Worm (Caenorhabditis elegans) whole organism, L3 larva: ENCODE results near the gene F33H1.4.
A peak's percentile ranks its signal among the peaks of the same experiment; 100 is the strongest.

Experiments used
- R02D3.7 ChIP-seq: fragments of 150-350 bp; optimal IDR thresholded peaks from 2 replicates; lab custom pipeline; 2014; ENCODE audit warnings: missing biosample characterization, missing genetic modification characterization
- aly-2 ChIP-seq: fragments of 150-350 bp; optimal IDR thresholded peaks from 2 replicates; lab custom pipeline; 2014; ENCODE audit warnings: missing biosample characterization, missing genetic modification characterization
- ceh-9 ChIP-seq: sonication (generic microtip); optimal IDR thresholded peaks from 2 replicates; lab custom pipeline; 2018; ENCODE audit warnings: missing biosample characterization, missing genetic modification characterization
- elt-2 ChIP-seq: sonication (generic microtip); optimal IDR thresholded peaks from 2 replicates; lab custom pipeline; 2016; ENCODE audit warnings: missing genetic modification reagents, mild to moderate bottlenecking, missing genetic modification characterization, missing compliant biosample characterization
- fkh-10 ChIP-seq: sonication (generic microtip); optimal IDR thresholded peaks from 2 replicates; lab custom pipeline; 2017; ENCODE audit warnings: missing biosample characterization, missing genetic modification reagents, missing genetic modification characterization
- mdl-1 ChIP-seq: fragments of 150-350 bp; optimal IDR thresholded peaks from 2 replicates; lab custom pipeline; 2014; ENCODE audit warnings: missing biosample characterization, missing genetic modification characterization
- nhr-11 ChIP-seq: fragments of 150-350 bp; optimal IDR thresholded peaks from 2 replicates; lab custom pipeline; 2014; ENCODE audit warnings: missing biosample characterization, missing genetic modification characterization
- nhr-23 ChIP-seq: fragments of 150-350 bp; optimal IDR thresholded peaks from 2 replicates; lab custom pipeline; 2014; ENCODE audit warnings: missing biosample characterization, missing genetic modification reagents, missing genetic modification characterization
- nhr-237 ChIP-seq: fragments of 150-350 bp; optimal IDR thresholded peaks from 2 replicates; lab custom pipeline; 2014; ENCODE audit warnings: missing biosample characterization, missing genetic modification characterization
- nhr-25 ChIP-seq: sonication (generic microtip); optimal IDR thresholded peaks from 2 replicates; lab custom pipeline; 2017; ENCODE audit warnings: missing biosample characterization, missing genetic modification characterization
- nhr-28 ChIP-seq: fragments of 150-350 bp; optimal IDR thresholded peaks from 2 replicates; lab custom pipeline; 2014; ENCODE audit warnings: missing biosample characterization, missing genetic modification characterization
- nhr-43 ChIP-seq: sonication (generic microtip); optimal IDR thresholded peaks from 2 replicates; lab custom pipeline; 2016; ENCODE audit warnings: mild to moderate bottlenecking, missing genetic modification characterization, missing compliant biosample characterization; ENCODE audit not compliant: poor library complexity, severe bottlenecking
- nhr-67 ChIP-seq: fragments of 150-350 bp; optimal IDR thresholded peaks from 2 replicates; lab custom pipeline; 2014; ENCODE audit warnings: missing biosample characterization, missing genetic modification characterization
- nhr-76 ChIP-seq: fragments of 150-350 bp; sonication (generic microtip); optimal IDR thresholded peaks from 5 replicates; lab custom pipeline; 2014; ENCODE audit warnings: missing biosample characterization, missing genetic modification characterization
- nhr-77 ChIP-seq: fragments of 150-350 bp; optimal IDR thresholded peaks from 2 replicates; lab custom pipeline; 2014; ENCODE audit warnings: missing biosample characterization, missing genetic modification characterization
- pha-4 ChIP-seq: fragments of 150-350 bp; optimal IDR thresholded peaks from 2 replicates; lab custom pipeline; 2014; ENCODE audit warnings: missing biosample characterization, missing genetic modification reagents, missing genetic modification characterization
- pqm-1 ChIP-seq: fragments of 150-350 bp; optimal IDR thresholded peaks from 2 replicates; lab custom pipeline; 2017; ENCODE audit warnings: missing biosample characterization, missing genetic modification characterization, inconsistent platforms
- snpc-4 ChIP-seq: fragments of 150-350 bp; optimal IDR thresholded peaks from 2 replicates; lab custom pipeline; 2014; ENCODE audit warnings: missing biosample characterization, missing genetic modification characterization
- unc-39 ChIP-seq: sonication (generic microtip); optimal IDR thresholded peaks from 4 replicates; lab custom pipeline; 2017; ENCODE audit warnings: missing biosample characterization, missing genetic modification characterization
- unc-62 ChIP-seq: fragments of 150-350 bp; sonication (generic microtip); optimal IDR thresholded peaks from 4 replicates; lab custom pipeline; 2014; ENCODE audit warnings: missing biosample characterization, missing genetic modification reagents, missing genetic modification characterization

F33H1.4 gene

DNA sequence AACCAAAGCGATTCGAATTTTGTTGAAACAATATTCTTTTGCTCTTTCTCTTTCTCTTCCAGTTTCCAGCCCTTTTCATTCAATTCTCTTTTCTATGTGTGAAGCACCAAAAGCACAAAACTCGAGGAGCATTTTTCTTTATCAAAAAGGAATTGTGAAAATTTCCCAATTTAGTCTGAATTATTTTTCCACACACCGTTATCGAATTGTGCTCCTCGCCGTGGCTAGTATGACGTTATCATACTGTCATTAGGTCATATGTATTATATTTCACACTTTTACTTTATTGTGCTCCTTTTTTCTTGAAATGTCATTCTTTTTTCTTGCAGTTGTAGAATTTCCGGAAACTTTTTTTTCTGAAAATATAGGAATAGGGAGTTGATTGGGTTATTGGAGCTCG is 47.2 kb downstream of the F33H1.4 start:
- TF ChIP-seq elt-2 (tag; lab: Kevin White, UChicago) = peak; percentile 83
- no peak for TF ChIP-seq nhr-77 (tag; lab: Kevin White, UChicago)
- TF ChIP-seq nhr-25 (tag; lab: Kevin White, UChicago) = no peak
- no peak for TF ChIP-seq unc-62 (GFP tag; lab: Kevin White, UChicago)
- TF ChIP-seq pqm-1 (tag; lab: Kevin White, UChicago) = peak; percentile 76
- TF ChIP-seq unc-39 (tag; lab: Kevin White, UChicago) = no peak
- TF ChIP-seq pha-4 = peak; percentile 35
- TF ChIP-seq nhr-11 (tag; lab: Kevin White, UChicago) = no peak
- TF ChIP-seq snpc-4 (tag; lab: Kevin White, UChicago) = no peak
- TF ChIP-seq nhr-23 (tag; lab: Kevin White, UChicago) = no peak
- no peak for TF ChIP-seq nhr-237 (tag; lab: Kevin White, UChicago)

- TF ChIP-seq ceh-9 (tag; lab: Kevin White, UChicago) = no peak
- TF ChIP-seq snpc-4 (tag; lab: Kevin White, UChicago) = no peak
- no peak for TF ChIP-seq R02D3.7
- no peak for TF ChIP-seq nhr-28 (tag; lab: Kevin White, UChicago)
- no peak for TF ChIP-seq fkh-10 (GFP tag; lab: Kevin White, UChicago)
- TF ChIP-seq pha-4 = no peak
- no peak for TF ChIP-seq aly-2 (tag; lab: Kevin White, UChicago)
- TF ChIP-seq nhr-43 (tag; lab: Kevin White, UChicago) = no peak
- no peak for TF ChIP-seq nhr-76 (tag; lab: Kevin White, UChicago)
- TF ChIP-seq pqm-1 (tag; lab: Kevin White, UChicago) = no peak
- TF ChIP-seq unc-39 (tag; lab: Kevin White, UChicago) = no peak
- no peak for TF ChIP-seq unc-62 (GFP tag; lab: Kevin White, UChicago)
- TF ChIP-seq nhr-67 (tag; lab: Kevin White, UChicago) = no peak
Observed at ce11 chrII:10222577-10222976, 48.1 kb downstream of the F33H1.4 start, which contains the start of gene plc-3. Gene plc-3 (plus strand): TSS chrII:10222877.

DNA sequence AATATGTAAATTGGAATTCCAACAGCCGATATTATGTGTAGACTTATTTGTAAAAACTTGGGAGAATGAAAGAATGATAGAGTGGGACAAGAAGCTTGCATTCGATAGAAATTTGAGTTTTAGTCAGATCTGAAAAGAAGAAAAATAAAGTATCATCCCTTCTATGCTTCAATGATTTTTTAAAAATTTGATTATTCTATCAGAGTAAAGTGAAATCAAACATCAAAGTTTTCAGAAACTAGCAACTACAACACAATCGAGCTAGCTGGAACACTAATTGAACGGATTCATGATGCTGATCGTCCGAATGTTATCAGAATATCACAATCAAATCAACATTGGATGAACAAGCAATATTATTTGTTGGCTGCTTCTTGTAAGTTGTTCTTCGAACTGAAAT is 52.6 kb downstream of the F33H1.4 start, which contains the start of gene srh-135:
srh-135 (minus strand) TSS at position 101 of the 400 bp plus-strand sequence.
- TF ChIP-seq mdl-1 (tag; lab: Kevin White, UChicago) = no peak
- TF ChIP-seq nhr-237 (tag; lab: Kevin White, UChicago) = no peak
- TF ChIP-seq nhr-25 (tag; lab: Kevin White, UChicago) = no peak
- no peak for TF ChIP-seq R02D3.7
